Fruit fly (Drosophila melanogaster): ENCODE data around the gene CG11134.

The CG11134 gene

dm6 chrX:13736174-13736482, 1.6 kb upstream of the CG11134 start, which contains the start of gene g (continued):
- TF ChIP-seq zen2 (GFP tag; IDR thresholded peaks at IDR 0.05; ENCODE audit: partially characterized antibody): peak; percentile 52; the same call in 1 of the 3 replicates
- no peak for TF ChIP-seq dysf (GFP tag; IDR thresholded peaks at IDR 0.05)
- TF ChIP-seq MBD-R2 (GFP tag; IDR thresholded peaks at IDR 0.05): peak; percentile 68
- no peak for TF ChIP-seq CG7928 (GFP tag; optimal IDR thresholded peaks at IDR 0.05)
- TF ChIP-seq Dbx (GFP tag; IDR thresholded peaks at IDR 0.05): no peak
- TF ChIP-seq CG10543 (GFP tag; optimal IDR thresholded peaks at IDR 0.05): no peak
- peak; percentile 92 for TF ChIP-seq Opbp (GFP tag; IDR thresholded peaks at IDR 0.05; ENCODE audit: partially characterized antibody)
- TF ChIP-seq CG8359 (GFP tag; optimal IDR thresholded peaks at IDR 0.05; ENCODE audit: borderline replicate concordance): no peak
- peak; percentile 78 for TF ChIP-seq CG34224 (GFP tag; IDR thresholded peaks at IDR 0.05; ENCODE audit: partially characterized antibody)
- TF ChIP-seq CG6813 (GFP tag; optimal IDR thresholded peaks at IDR 0.05): no peak
- no peak for TF ChIP-seq CG4730 (GFP tag; IDR thresholded peaks at IDR 0.05)
- TF ChIP-seq Vsx1 (GFP tag; optimal IDR thresholded peaks at IDR 0.05): no peak
- TF ChIP-seq Tbp (GFP tag; optimal IDR thresholded peaks at IDR 0.05): no peak
- TF ChIP-seq fd96Cb (tag; optimal IDR thresholded peaks at IDR 0.05): no peak
- TF ChIP-seq sna (GFP tag; IDR thresholded peaks at IDR 0.05; ENCODE audit: partially characterized antibody): peak; percentile 63
- no peak for TF ChIP-seq CkIIα-i1 (GFP tag; IDR thresholded peaks at IDR 0.05)
- no peak for TF ChIP-seq HLH3B (GFP tag; IDR thresholded peaks at IDR 0.05)
- TF ChIP-seq caup (GFP tag; optimal IDR thresholded peaks at IDR 0.05; ENCODE audit: severe bottlenecking): no peak
- TF ChIP-seq tna (GFP tag; IDR thresholded peaks at IDR 0.05; ENCODE audit: partially characterized antibody): peak; percentile 80
- TF ChIP-seq CG11093 (GFP tag; IDR thresholded peaks at IDR 0.05): no peak
- TF ChIP-seq Abd-B (GFP tag; optimal IDR thresholded peaks at IDR 0.05): no peak
- no peak for TF ChIP-seq CG15601 (tag; optimal IDR thresholded peaks at IDR 0.05)
- no peak for TF ChIP-seq CG14014 (GFP tag; IDR thresholded peaks at IDR 0.05)
- TF ChIP-seq hbn (GFP tag; IDR thresholded peaks at IDR 0.05; ENCODE audit: partially characterized antibody): peak; percentile 81
- TF ChIP-seq CG17802 (tag; optimal IDR thresholded peaks at IDR 0.05): no peak
- TF ChIP-seq ems (GFP tag; optimal IDR thresholded peaks at IDR 0.05): no peak
- TF ChIP-seq peb (GFP tag; IDR thresholded peaks at IDR 0.05): no peak
- no peak for TF ChIP-seq Camta (GFP tag; optimal IDR thresholded peaks at IDR 0.05)
- peak; percentile 95 for TF ChIP-seq Bgb (GFP tag; IDR thresholded peaks at IDR 0.05; ENCODE audit: partially characterized antibody)
- TF ChIP-seq CG8089 (GFP tag; optimal IDR thresholded peaks at IDR 0.05): no peak
- no peak for TF ChIP-seq so (GFP tag; IDR thresholded peaks at IDR 0.05)
- no peak for TF ChIP-seq Oli (tag; optimal IDR thresholded peaks at IDR 0.05)
- TF ChIP-seq CG10462 (GFP tag; optimal IDR thresholded peaks at IDR 0.05): no peak
- TF ChIP-seq amos (GFP tag; IDR thresholded peaks at IDR 0.05; ENCODE audit: partially characterized antibody): peak; percentile 94
- no peak for TF ChIP-seq p53 (GFP tag; optimal IDR thresholded peaks at IDR 0.05)
- TF ChIP-seq CG4282 (GFP tag; optimal IDR thresholded peaks at IDR 0.05): no peak
- TF ChIP-seq H2.0 (GFP tag; IDR thresholded peaks at IDR 0.05): no peak
- TF ChIP-seq Sox100B (GFP tag; optimal IDR thresholded peaks at IDR 0.05): no peak
- peak; percentile 84 for TF ChIP-seq HLH4C (GFP tag; IDR thresholded peaks at IDR 0.05; ENCODE audit: partially characterized antibody)
- peak; percentile 86 for TF ChIP-seq CG13287 (GFP tag; IDR thresholded peaks at IDR 0.05; ENCODE audit: partially characterized antibody)
- no peak for TF ChIP-seq CG6854 (GFP tag; optimal IDR thresholded peaks at IDR 0.05)
- no peak for TF ChIP-seq sim (GFP tag; IDR thresholded peaks at IDR 0.05)
- no peak for TF ChIP-seq lmd (GFP tag; IDR thresholded peaks at IDR 0.05)
- no peak for TF ChIP-seq CG7839 (tag; optimal IDR thresholded peaks at IDR 0.05)
- no peak for TF ChIP-seq CG13424 (tag; optimal IDR thresholded peaks at IDR 0.05)
- TF ChIP-seq Oaz (GFP tag; IDR thresholded peaks at IDR 0.05): no peak
- TF ChIP-seq CG11398 (GFP tag; optimal IDR thresholded peaks at IDR 0.05): no peak
- no peak for TF ChIP-seq gce (GFP tag; IDR thresholded peaks at IDR 0.05)
- TF ChIP-seq stwl (tag; optimal IDR thresholded peaks at IDR 0.05): peak; percentile 55
- TF ChIP-seq Kr (GFP tag; optimal IDR thresholded peaks at IDR 0.05): no peak
- TF ChIP-seq NK7.1 (GFP tag; optimal IDR thresholded peaks at IDR 0.05): no peak

Data from whole organism, embryonic.